Worm (Caenorhabditis elegans) whole organism, young adult: ENCODE results near the gene Y45F10B.8.

Experiments used
- B0019.2 ChIP-seq: fragments of 200-800 bp; sonication (Bioruptor generic); conservative IDR thresholded peaks from 2 replicates; pipeline ENCODE4 v1.3.6; 2022; ENCODE audit warnings: missing genetic modification reagents, missing genetic modification characterization, missing compliant biosample characterization
- C17E4.6 ChIP-seq: fragments of 200-800 bp; sonication (Bioruptor generic); IDR thresholded peaks from 2 replicates; pipeline ENCODE4 v1.3.6; 2022; ENCODE audit warnings: missing genetic modification reagents, missing genetic modification characterization, missing compliant biosample characterization
- F23B12.7 ChIP-seq: sonication (generic microtip); optimal IDR thresholded peaks from 2 replicates; lab custom pipeline; 2017; ENCODE audit warnings: missing genetic modification characterization, mild to moderate bottlenecking, missing compliant biosample characterization, antibody characterized with exemption, moderate library complexity; ENCODE audit not compliant: insufficient read depth
- T07F8.4 ChIP-seq: sonication (generic microtip); optimal IDR thresholded peaks from 2 replicates; lab custom pipeline; 2016; ENCODE audit warnings: mild to moderate bottlenecking, missing genetic modification characterization, moderate library complexity, missing compliant biosample characterization
- Y56A3A.18 ChIP-seq: fragments of 200-800 bp; sonication (Bioruptor generic); IDR thresholded peaks from 2 replicates; pipeline ENCODE4 v1.3.6; 2022; ENCODE audit warnings: missing genetic modification reagents, missing genetic modification characterization, missing compliant biosample characterization
- Y67H2A.10 ChIP-seq: fragments of 200-800 bp; sonication (Bioruptor generic); conservative IDR thresholded peaks from 2 replicates; pipeline ENCODE4 v1.3.6; 2022; ENCODE audit warnings: missing genetic modification reagents, missing genetic modification characterization, missing compliant biosample characterization
- Y95B8A.8 ChIP-seq: fragments of 200-800 bp; sonication (Bioruptor generic); IDR thresholded peaks from 2 replicates; pipeline ENCODE4 v1.3.6; 2022; ENCODE audit warnings: missing genetic modification reagents, missing genetic modification characterization, missing compliant biosample characterization
- ama-1 ChIP-seq, 3 experiments: fragments of 150-350 bp in 1 of 3; sonication (generic microtip) in 2 of 3; optimal IDR thresholded peaks; 2 replicates each; lab custom pipeline; 2014 to 2018; ENCODE audit warnings: missing biosample characterization in 2 of 3, missing genetic modification characterization in 2 of 3, missing genetic modification reagents in 2 of 3
- attf-3 ChIP-seq: fragments of 200-800 bp; sonication (Bioruptor generic); conservative IDR thresholded peaks from 2 replicates; pipeline ENCODE4 v1.3.6; 2022; ENCODE audit warnings: missing genetic modification reagents, missing genetic modification characterization, missing compliant biosample characterization
- bed-1 ChIP-seq: fragments of 200-800 bp; sonication (Bioruptor generic); IDR thresholded peaks from 2 replicates; pipeline ENCODE4 v1.3.6; 2022; ENCODE audit warnings: missing genetic modification reagents, missing genetic modification characterization, missing compliant biosample characterization
- bed-2 ChIP-seq: fragments of 200-800 bp; sonication (Bioruptor generic); IDR thresholded peaks from 2 replicates; pipeline ENCODE4 v1.3.6; 2022; ENCODE audit warnings: missing genetic modification reagents, missing genetic modification characterization, missing compliant biosample characterization
- cebp-1 ChIP-seq, 2 experiments: fragments of 200-800 bp in 1 of 2; sonication (Bioruptor generic) in 1 of 2; sonication (generic microtip) in 1 of 2; IDR thresholded peaks in 1 of 2; optimal IDR thresholded peaks in 1 of 2; 2 replicates each; pipeline versions ENCODE4 v1.3.6 to Lab custom; 2017 to 2022; ENCODE audit warnings: missing compliant biosample characterization in 2 of 2, missing genetic modification characterization in 2 of 2, mild to moderate bottlenecking in 1 of 2, missing genetic modification reagents in 1 of 2, moderate library complexity in 1 of 2
- ceh-58 ChIP-seq: fragments of 200-800 bp; sonication (Bioruptor generic); IDR thresholded peaks from 2 replicates; pipeline ENCODE4 v1.3.6; 2022; ENCODE audit warnings: missing genetic modification characterization, missing compliant biosample characterization
- die-1 ChIP-seq: sonication (generic microtip); optimal IDR thresholded peaks from 2 replicates; lab custom pipeline; 2016; ENCODE audit warnings: missing genotype, mild to moderate bottlenecking, missing genetic modification characterization, missing compliant biosample characterization
- dpff-1 ChIP-seq: sonication (generic microtip); optimal IDR thresholded peaks from 2 replicates; lab custom pipeline; 2017; ENCODE audit warnings: mild to moderate bottlenecking, missing genetic modification characterization, missing compliant biosample characterization
- dpl-1 ChIP-seq: fragments of 150-350 bp; optimal IDR thresholded peaks from 2 replicates; lab custom pipeline; 2014; ENCODE audit warnings: missing biosample characterization, missing genetic modification reagents, missing genetic modification characterization
- egrh-3 ChIP-seq: fragments of 200-800 bp; sonication (Bioruptor generic); IDR thresholded peaks from 2 replicates; pipeline ENCODE4 v1.3.6; 2022; ENCODE audit warnings: missing genetic modification reagents, missing genetic modification characterization, missing compliant biosample characterization
- ekl-4 ChIP-seq: fragments of 200-800 bp; sonication (Bioruptor generic); IDR thresholded peaks from 2 replicates; pipeline ENCODE4 v1.3.6; 2022; ENCODE audit warnings: missing genetic modification reagents, missing genetic modification characterization, missing compliant biosample characterization
- ets-4 ChIP-seq: fragments of 200-800 bp; sonication (Bioruptor generic); optimal IDR thresholded peaks from 2 replicates; lab custom pipeline; 2018; ENCODE audit warnings: mild to moderate bottlenecking, missing genetic modification characterization, missing compliant biosample characterization
- fkh-3 ChIP-seq: sonication (generic microtip); optimal IDR thresholded peaks from 2 replicates; lab custom pipeline; 2016; ENCODE audit warnings: mild to moderate bottlenecking, missing genetic modification characterization, missing compliant biosample characterization
- gei-17 ChIP-seq: fragments of 200-800 bp; sonication (Bioruptor generic); optimal IDR thresholded peaks from 2 replicates; lab custom pipeline; 2018; ENCODE audit warnings: mild to moderate bottlenecking, missing genetic modification characterization, missing compliant biosample characterization
- hlh-26 ChIP-seq: fragments of 200-800 bp; sonication (Bioruptor generic); conservative IDR thresholded peaks from 2 replicates; pipeline ENCODE4 v1.3.6; 2022; ENCODE audit warnings: missing genetic modification reagents, missing genetic modification characterization, missing compliant biosample characterization
- hmg-1.2 ChIP-seq: fragments of 200-800 bp; sonication (Bioruptor generic); IDR thresholded peaks from 2 replicates; pipeline ENCODE4 v1.3.6; 2022; ENCODE audit warnings: missing genetic modification reagents, missing genetic modification characterization, missing compliant biosample characterization
- hmg-20 ChIP-seq: fragments of 200-800 bp; sonication (Bioruptor generic); IDR thresholded peaks from 2 replicates; pipeline ENCODE4 v1.3.6; 2022; ENCODE audit warnings: missing genetic modification reagents, missing genetic modification characterization, missing compliant biosample characterization
- lag-1 ChIP-seq: fragments of 200-800 bp; sonication (Bioruptor generic); IDR thresholded peaks from 2 replicates; pipeline ENCODE4 v1.3.6; 2022; ENCODE audit warnings: missing genetic modification reagents, missing genetic modification characterization, missing compliant biosample characterization
- lsy-27 ChIP-seq: sonication (generic microtip); optimal IDR thresholded peaks from 2 replicates; lab custom pipeline; 2017; ENCODE audit warnings: missing genetic modification characterization, mild to moderate bottlenecking, missing compliant biosample characterization, antibody characterized with exemption, missing genotype, borderline replicate concordance; ENCODE audit not compliant: insufficient read depth
- madf-6 ChIP-seq: fragments of 200-800 bp; sonication (Bioruptor generic); IDR thresholded peaks from 2 replicates; pipeline ENCODE4 v1.3.6; 2022; ENCODE audit warnings: missing genetic modification reagents, missing genetic modification characterization, missing compliant biosample characterization
- madf-8 ChIP-seq: fragments of 200-800 bp; sonication (Bioruptor generic); conservative IDR thresholded peaks from 2 replicates; pipeline ENCODE4 v1.3.6; 2022; ENCODE audit warnings: missing genetic modification reagents, missing genetic modification characterization, missing compliant biosample characterization
- mcd-1 ChIP-seq: fragments of 200-800 bp; sonication (Bioruptor generic); IDR thresholded peaks from 2 replicates; pipeline ENCODE4 v1.3.6; 2022; ENCODE audit warnings: missing genetic modification reagents, missing genetic modification characterization, missing compliant biosample characterization
- mes-4 ChIP-seq: sonication (generic microtip); optimal IDR thresholded peaks from 2 replicates; lab custom pipeline; 2016; ENCODE audit warnings: missing genotype, missing genetic modification characterization, missing compliant biosample characterization
- nhr-120 ChIP-seq: fragments of 200-800 bp; sonication (Bioruptor generic); IDR thresholded peaks from 2 replicates; pipeline ENCODE4 v1.3.6; 2022; ENCODE audit warnings: missing genetic modification characterization, missing compliant biosample characterization
- nhr-27 ChIP-seq: fragments of 200-800 bp; sonication (Bioruptor generic); optimal IDR thresholded peaks from 2 replicates; lab custom pipeline; 2018; ENCODE audit warnings: mild to moderate bottlenecking, missing genetic modification characterization, moderate library complexity, missing compliant biosample characterization
- nhr-80 ChIP-seq: sonication (generic microtip); optimal IDR thresholded peaks from 2 replicates; lab custom pipeline; 2016; ENCODE audit warnings: missing genetic modification characterization, missing compliant biosample characterization
- pbrm-1 ChIP-seq: fragments of 200-800 bp; sonication (Bioruptor generic); IDR thresholded peaks from 2 replicates; pipeline ENCODE4 v1.3.6; 2022; ENCODE audit warnings: missing genetic modification reagents, missing genetic modification characterization, missing compliant biosample characterization
- rcor-1 ChIP-seq: fragments of 200-800 bp; sonication (Bioruptor generic); IDR thresholded peaks from 2 replicates; pipeline ENCODE4 v1.3.6; 2022; ENCODE audit warnings: missing genetic modification reagents, missing genetic modification characterization, missing compliant biosample characterization
- rec-8 ChIP-seq, 2 experiments: sonication (generic microtip); optimal IDR thresholded peaks; 2 replicates each; lab custom pipeline; 2016; ENCODE audit warnings: mild to moderate bottlenecking in 2 of 2, missing genetic modification characterization in 2 of 2, missing genetic modification reagents in 2 of 2, missing genotype in 2 of 2, missing biosample characterization in 1 of 2, missing compliant biosample characterization in 1 of 2, moderate library complexity in 1 of 2
- sdz-38 ChIP-seq: sonication (generic microtip); optimal IDR thresholded peaks from 2 replicates; lab custom pipeline; 2016; ENCODE audit warnings: missing genotype, missing genetic modification characterization, missing compliant biosample characterization
- snpc-1.3 ChIP-seq: sonication (generic microtip); optimal IDR thresholded peaks from 2 replicates; lab custom pipeline; 2017; ENCODE audit warnings: missing genetic modification characterization, mild to moderate bottlenecking, missing compliant biosample characterization, antibody characterized with exemption, moderate library complexity, missing genotype, missing genetic modification reagents; ENCODE audit not compliant: insufficient read depth
- snpc-4 ChIP-seq, 5 experiments: fragments of 150-350 bp in 1 of 5; sonication (generic microtip) in 4 of 5; optimal IDR thresholded peaks; 2 replicates each; lab custom pipeline; 2014 to 2018; ENCODE audit warnings: missing genetic modification characterization in 5 of 5, missing biosample characterization in 3 of 5, antibody characterized with exemption in 2 of 5, mild to moderate bottlenecking in 2 of 5, missing compliant biosample characterization in 2 of 5, missing genotype in 2 of 5, moderate library complexity in 2 of 5, missing genetic modification reagents in 1 of 5
- tbx-9 ChIP-seq: sonication (generic microtip); optimal IDR thresholded peaks from 2 replicates; lab custom pipeline; 2016; ENCODE audit warnings: borderline replicate concordance, missing genetic modification characterization, inconsistent platforms, missing compliant biosample characterization
- tlf-1 ChIP-seq: fragments of 200-800 bp; sonication (Bioruptor generic); optimal IDR thresholded peaks from 2 replicates; lab custom pipeline; 2018; ENCODE audit warnings: mild to moderate bottlenecking, missing genetic modification characterization, missing compliant biosample characterization
- zim-3 ChIP-seq: sonication (generic microtip); optimal IDR thresholded peaks from 2 replicates; lab custom pipeline; 2017; ENCODE audit warnings: mild to moderate bottlenecking, missing genetic modification characterization, moderate library complexity, missing compliant biosample characterization
- ztf-18 ChIP-seq: sonication (generic microtip); optimal IDR thresholded peaks from 2 replicates; lab custom pipeline; 2016; ENCODE audit warnings: missing genotype, mild to moderate bottlenecking, missing genetic modification characterization, missing compliant biosample characterization
- ztf-6 ChIP-seq: fragments of 200-800 bp; sonication (Bioruptor generic); IDR thresholded peaks from 2 replicates; pipeline ENCODE4 v1.3.6; 2022; ENCODE audit warnings: missing genetic modification reagents, missing genetic modification characterization, missing compliant biosample characterization

Y45F10B.8 gene

DNA sequence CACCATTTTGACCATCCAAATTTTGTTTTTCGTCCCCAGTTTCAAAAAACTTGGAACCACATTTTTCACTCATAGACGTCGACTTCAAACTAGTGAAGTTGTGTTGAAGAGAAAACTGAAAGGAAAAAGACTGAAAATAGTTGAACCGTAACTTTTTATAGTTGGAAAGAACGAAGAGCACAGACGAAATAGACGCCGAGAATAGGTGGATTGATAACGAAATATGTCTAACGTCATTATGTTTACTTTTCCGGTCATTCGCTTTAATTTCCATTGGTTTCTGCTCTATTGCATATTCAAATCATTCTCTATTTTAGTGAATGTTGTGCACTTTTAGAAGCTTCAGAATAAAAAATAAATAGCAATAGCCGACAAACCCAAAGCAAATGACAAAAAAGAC is 31.7 kb upstream of the Y45F10B.8 start, which contains the start of gene C08F11.13:
TSS of gene C08F11.13 (minus strand) at position 138 of the 400 bp plus-strand sequence.
- TF ChIP-seq rec-8 (tag; optimal IDR thresholded peaks at IDR 0.05; lab: Kevin White, UChicago) (no peak), nhr-80 (peak; percentile 26), B0019.2 (no peak)
- TF ChIP-seq, all 124 proteins: peak for 1

DNA sequence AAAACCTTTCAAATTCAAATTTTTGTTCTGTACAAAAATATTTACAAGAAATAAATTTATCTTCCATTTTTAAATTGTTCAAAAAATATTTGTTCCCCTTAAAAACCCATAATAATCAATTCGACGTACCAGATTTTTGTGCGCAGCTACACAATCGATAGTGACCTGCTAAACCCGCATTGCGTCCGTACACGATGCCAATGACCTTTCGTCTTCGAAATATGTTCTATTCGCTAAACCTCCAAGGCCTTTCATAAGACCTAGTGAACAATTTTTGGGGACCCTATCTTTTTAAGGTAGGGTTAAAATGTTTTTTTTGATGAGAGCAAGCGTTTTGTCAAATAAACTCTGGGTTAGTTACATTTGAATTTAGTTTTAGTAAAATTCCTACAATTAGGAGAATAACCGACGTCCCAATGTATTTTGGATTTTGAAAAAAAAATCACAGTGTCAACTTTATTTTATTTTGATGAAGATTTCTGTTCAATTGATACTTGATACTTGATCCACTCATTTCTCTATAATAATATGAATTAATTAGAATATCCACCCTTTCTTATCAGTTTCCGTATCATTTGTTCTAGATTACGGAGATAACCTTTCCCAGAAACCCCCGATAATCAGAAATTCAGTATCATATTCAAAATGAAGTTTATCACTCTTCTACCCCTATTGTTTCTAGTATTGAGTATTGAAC is 24.0 kb upstream of the Y45F10B.8 start, which contains the start of gene Y45F10B.59:
TSS of gene Y45F10B.59 (plus strand) at position 647 of the 697 bp plus-strand sequence.
- no peak for TF ChIP-seq nhr-27
- no peak for TF ChIP-seq nhr-120 (GFP tag; lab: Robert Waterston, UW)
- TF ChIP-seq Y56A3A.18 (GFP tag; lab: Robert Waterston, UW), result no peak
- no peak for TF ChIP-seq C17E4.6
- no peak for TF ChIP-seq pbrm-1 (GFP tag; lab: Robert Waterston, UW)
- TF ChIP-seq sdz-38, result no peak
- TF ChIP-seq mcd-1, result no peak
- no peak for TF ChIP-seq ceh-58 (GFP tag; lab: Robert Waterston, UW)
- TF ChIP-seq egrh-3 (GFP tag; lab: Robert Waterston, UW), result no peak
- peak; percentile 92 for TF ChIP-seq snpc-4 (GFP tag; optimal IDR thresholded peaks at IDR 0.05; lab: Kevin White, UChicago)
- TF ChIP-seq snpc-4 (tag; optimal IDR thresholded peaks at IDR 0.05; lab: Kevin White, UChicago), result peak; percentile 90 to 94 (median 92)
- TF ChIP-seq lag-1, result no peak
- TF ChIP-seq ekl-4 (GFP tag; lab: Robert Waterston, UW), result 0 out of 2 replicates have a peak, but pooled peaks have one; percentile 35
- no peak for TF ChIP-seq F23B12.7 (tag; lab: Kevin White, UChicago)
- TF ChIP-seq snpc-1.3, result peak; percentile 81
- no peak for TF ChIP-seq lsy-27 (tag; lab: Kevin White, UChicago)
- peak; percentile 65; the same call in 1 of the 2 replicates for TF ChIP-seq madf-6
- no peak for TF ChIP-seq ztf-18 (tag; lab: Kevin White, UChicago)
- no peak for TF ChIP-seq ztf-6 (GFP tag; lab: Robert Waterston, UW)
- TF ChIP-seq attf-3 (GFP tag; lab: Robert Waterston, UW), result no peak
- no peak for TF ChIP-seq gei-17 (GFP tag; lab: Kevin White, UChicago)
- TF ChIP-seq T07F8.4 (tag; lab: Kevin White, UChicago), result no peak
- TF ChIP-seq bed-2, result no peak
- peak; percentile 97 for TF ChIP-seq hmg-1.2
- TF ChIP-seq hlh-26 (GFP tag; lab: Robert Waterston, UW), result no peak
- no peak for TF ChIP-seq Y95B8A.8 (GFP tag; lab: Robert Waterston, UW)
- no peak for TF ChIP-seq tlf-1 (GFP tag; lab: Kevin White, UChicago)
- TF ChIP-seq ama-1 (optimal IDR thresholded peaks at IDR 0.05; lab: Kevin White, UChicago), result no peak
- no peak for TF ChIP-seq ama-1 (GFP tag; optimal IDR thresholded peaks at IDR 0.05; lab: Kevin White, UChicago)
- no peak for TF ChIP-seq mes-4 (tag; lab: Kevin White, UChicago)
- TF ChIP-seq rcor-1 (GFP tag; lab: Robert Waterston, UW), result 0 out of 2 replicates have a peak, but pooled peaks have one; percentile 16
- no peak for TF ChIP-seq madf-8 (GFP tag; lab: Robert Waterston, UW)
- TF ChIP-seq dpff-1 (tag; lab: Kevin White, UChicago), result no peak
- TF ChIP-seq Y67H2A.10 (GFP tag; lab: Robert Waterston, UW), result no peak
- TF ChIP-seq cebp-1 (GFP tag; IDR thresholded peaks at IDR 0.05; lab: Robert Waterston, UW), result no peak
- no peak for TF ChIP-seq cebp-1 (tag; optimal IDR thresholded peaks at IDR 0.05; lab: Kevin White, UChicago)
- TF ChIP-seq dpl-1 (GFP tag; lab: Kevin White, UChicago), result no peak
- no peak for TF ChIP-seq die-1 (tag; lab: Kevin White, UChicago)
- TF ChIP-seq tbx-9 (tag; lab: Kevin White, UChicago), result no peak
- no peak for TF ChIP-seq fkh-3 (tag; lab: Kevin White, UChicago)
- no peak for TF ChIP-seq hmg-20 (GFP tag; lab: Robert Waterston, UW)
- no peak for TF ChIP-seq zim-3 (tag; lab: Kevin White, UChicago)
- no peak for TF ChIP-seq bed-1 (GFP tag; lab: Robert Waterston, UW)
- no peak for TF ChIP-seq ets-4 (GFP tag; lab: Kevin White, UChicago)
